Worm (Caenorhabditis elegans) whole organism, L3 larva: ENCODE results near the gene npp-21.

Experiments used
- R02D3.7 ChIP-seq: fragments of 150-350 bp; optimal IDR thresholded peaks from 2 replicates; lab custom pipeline; 2014; ENCODE audit warnings: missing biosample characterization, missing genetic modification characterization
- ZK546.5 ChIP-seq: sonication (generic microtip); optimal IDR thresholded peaks from 2 replicates; lab custom pipeline; 2017; ENCODE audit warnings: missing biosample characterization, missing genetic modification characterization
- ama-1 ChIP-seq: fragments of 150-350 bp; optimal IDR thresholded peaks from 2 replicates; lab custom pipeline; 2018
- ceh-16 ChIP-seq: sonication (generic microtip); optimal IDR thresholded peaks from 2 replicates; lab custom pipeline; 2017; ENCODE audit warnings: missing biosample characterization, missing genetic modification characterization
- ceh-28 ChIP-seq: fragments of 150-350 bp; optimal IDR thresholded peaks from 2 replicates; lab custom pipeline; 2014; ENCODE audit warnings: missing biosample characterization, missing genetic modification reagents, missing genetic modification characterization
- ceh-82 ChIP-seq: fragments of 150-350 bp; optimal IDR thresholded peaks from 2 replicates; lab custom pipeline; 2014; ENCODE audit warnings: missing biosample characterization, missing genetic modification characterization
- ceh-9 ChIP-seq: sonication (generic microtip); optimal IDR thresholded peaks from 2 replicates; lab custom pipeline; 2018; ENCODE audit warnings: missing biosample characterization, missing genetic modification characterization
- egl-27 ChIP-seq: sonication (generic microtip); optimal IDR thresholded peaks from 4 replicates; lab custom pipeline; 2017; ENCODE audit warnings: missing biosample characterization, missing genetic modification reagents, missing genetic modification characterization
- egl-5 ChIP-seq: fragments of 150-350 bp; optimal IDR thresholded peaks from 2 replicates; lab custom pipeline; 2017; ENCODE audit warnings: missing biosample characterization, missing genetic modification reagents, missing genetic modification characterization, inconsistent platforms
- elt-1 ChIP-seq: fragments of 150-350 bp; optimal IDR thresholded peaks from 2 replicates; lab custom pipeline; 2014; ENCODE audit warnings: missing biosample characterization, missing genetic modification characterization
- elt-2 ChIP-seq: sonication (generic microtip); optimal IDR thresholded peaks from 2 replicates; lab custom pipeline; 2016; ENCODE audit warnings: missing genetic modification reagents, mild to moderate bottlenecking, missing genetic modification characterization, missing compliant biosample characterization
- elt-3 ChIP-seq, 3 experiments: fragments of 150-350 bp in 1 of 3; sonication (generic microtip) in 2 of 3; optimal IDR thresholded peaks; 2 replicates in 2 of 3; 4 replicates in 1 of 3; lab custom pipeline; 2014 to 2017; ENCODE audit warnings: missing biosample characterization in 3 of 3, missing genetic modification characterization in 3 of 3
- eor-1 ChIP-seq, 2 experiments: fragments of 150-350 bp; optimal IDR thresholded peaks; 2 replicates each; lab custom pipeline; 2014 to 2018; ENCODE audit warnings: missing biosample characterization in 2 of 2, missing genetic modification characterization in 2 of 2
- fkh-10 ChIP-seq: sonication (generic microtip); optimal IDR thresholded peaks from 2 replicates; lab custom pipeline; 2017; ENCODE audit warnings: missing biosample characterization, missing genetic modification reagents, missing genetic modification characterization
- hmg-11 ChIP-seq: sonication (generic microtip); optimal IDR thresholded peaks from 2 replicates; lab custom pipeline; 2016; ENCODE audit warnings: missing genetic modification characterization, missing compliant biosample characterization
- jun-1 ChIP-seq: fragments of 150-350 bp; optimal IDR thresholded peaks from 2 replicates; lab custom pipeline; 2014; ENCODE audit warnings: missing biosample characterization, missing genetic modification reagents, missing genetic modification characterization
- lin-39 ChIP-seq: fragments of 150-350 bp; optimal IDR thresholded peaks from 2 replicates; lab custom pipeline; 2018; ENCODE audit warnings: missing biosample characterization, missing genetic modification reagents, missing genetic modification characterization
- mdl-1 ChIP-seq: fragments of 150-350 bp; optimal IDR thresholded peaks from 2 replicates; lab custom pipeline; 2014; ENCODE audit warnings: missing biosample characterization, missing genetic modification characterization
- nfya-1 ChIP-seq: sonication (generic microtip); optimal IDR thresholded peaks from 2 replicates; lab custom pipeline; 2017; ENCODE audit warnings: missing genetic modification characterization, mild to moderate bottlenecking, missing compliant biosample characterization, antibody characterized with exemption, moderate library complexity; ENCODE audit not compliant: insufficient read depth
- nhr-11 ChIP-seq: fragments of 150-350 bp; optimal IDR thresholded peaks from 2 replicates; lab custom pipeline; 2014; ENCODE audit warnings: missing biosample characterization, missing genetic modification characterization
- nhr-12 ChIP-seq: fragments of 150-350 bp; optimal IDR thresholded peaks from 2 replicates; lab custom pipeline; 2014; ENCODE audit warnings: missing biosample characterization, missing genetic modification characterization
- nhr-23 ChIP-seq: fragments of 150-350 bp; optimal IDR thresholded peaks from 2 replicates; lab custom pipeline; 2014; ENCODE audit warnings: missing biosample characterization, missing genetic modification reagents, missing genetic modification characterization
- nhr-237 ChIP-seq: fragments of 150-350 bp; optimal IDR thresholded peaks from 2 replicates; lab custom pipeline; 2014; ENCODE audit warnings: missing biosample characterization, missing genetic modification characterization
- nhr-25 ChIP-seq: sonication (generic microtip); optimal IDR thresholded peaks from 2 replicates; lab custom pipeline; 2017; ENCODE audit warnings: missing biosample characterization, missing genetic modification characterization
- nhr-43 ChIP-seq: sonication (generic microtip); optimal IDR thresholded peaks from 2 replicates; lab custom pipeline; 2016; ENCODE audit warnings: mild to moderate bottlenecking, missing genetic modification characterization, missing compliant biosample characterization; ENCODE audit not compliant: poor library complexity, severe bottlenecking
- nhr-76 ChIP-seq: fragments of 150-350 bp; sonication (generic microtip); optimal IDR thresholded peaks from 5 replicates; lab custom pipeline; 2014; ENCODE audit warnings: missing biosample characterization, missing genetic modification characterization
- nhr-77 ChIP-seq: fragments of 150-350 bp; optimal IDR thresholded peaks from 2 replicates; lab custom pipeline; 2014; ENCODE audit warnings: missing biosample characterization, missing genetic modification characterization
- pha-4 ChIP-seq: fragments of 150-350 bp; optimal IDR thresholded peaks from 2 replicates; lab custom pipeline; 2014; ENCODE audit warnings: missing biosample characterization, missing genetic modification reagents, missing genetic modification characterization
- pqm-1 ChIP-seq: fragments of 150-350 bp; optimal IDR thresholded peaks from 2 replicates; lab custom pipeline; 2017; ENCODE audit warnings: missing biosample characterization, missing genetic modification characterization, inconsistent platforms
- sea-2 ChIP-seq: fragments of 150-350 bp; sonication (generic microtip); optimal IDR thresholded peaks from 4 replicates; lab custom pipeline; 2014; ENCODE audit warnings: missing biosample characterization, missing genetic modification reagents, missing genetic modification characterization
- snpc-4 ChIP-seq: fragments of 150-350 bp; optimal IDR thresholded peaks from 2 replicates; lab custom pipeline; 2014; ENCODE audit warnings: missing biosample characterization, missing genetic modification characterization
- unc-39 ChIP-seq: sonication (generic microtip); optimal IDR thresholded peaks from 4 replicates; lab custom pipeline; 2017; ENCODE audit warnings: missing biosample characterization, missing genetic modification characterization
- zag-1 ChIP-seq: fragments of 150-350 bp; optimal IDR thresholded peaks from 2 replicates; lab custom pipeline; 2014; ENCODE audit warnings: missing biosample characterization, missing genetic modification characterization
- ztf-4 ChIP-seq: fragments of 150-350 bp; optimal IDR thresholded peaks from 2 replicates; lab custom pipeline; 2014; ENCODE audit warnings: missing biosample characterization, missing genetic modification characterization

The npp-21 gene

ce11 chrII:7631171-7631570, 31.7 kb downstream of the npp-21 start (continued):
- TF ChIP-seq lin-39 (no peak), ama-1 (no peak), sea-2 (GFP tag; lab: Kevin White, UChicago) (no peak), nhr-77 (tag; lab: Kevin White, UChicago) (peak; percentile 15), egl-5 (tag; lab: Kevin White, UChicago) (no peak), zag-1 (no peak), ceh-28 (tag; lab: Kevin White, UChicago) (peak; percentile 27), nhr-43 (tag; lab: Kevin White, UChicago) (peak; percentile 88), jun-1 (tag; lab: Kevin White, UChicago) (no peak), ceh-82 (no peak), elt-1 (tag; lab: Kevin White, UChicago) (no peak), egl-27 (no peak), ceh-16 (tag; lab: Kevin White, UChicago) (no peak), mdl-1 (tag; lab: Kevin White, UChicago) (no peak), eor-1 (tag; optimal IDR thresholded peaks at IDR 0.05; lab: Kevin White, UChicago) (no peak), nhr-25 (tag; lab: Kevin White, UChicago) (peak; percentile 63), snpc-4 (tag; lab: Kevin White, UChicago) (no peak), nhr-12 (tag; lab: Kevin White, UChicago) (no peak), ztf-4 (no peak), elt-2 (tag; lab: Kevin White, UChicago) (no peak), elt-3 (tag; optimal IDR thresholded peaks at IDR 0.05; lab: Kevin White, UChicago) (peak in 2 of 3 experiments; percentile 35 to 95), nhr-23 (peak; percentile 90)

ce11 chrII:7631677-7632210, 32.3 kb downstream of the npp-21 start:
- no peak for TF ChIP-seq nhr-76 (tag; lab: Kevin White, UChicago)
- TF ChIP-seq lin-39 = no peak
- no peak for TF ChIP-seq nhr-77 (tag; lab: Kevin White, UChicago)
- TF ChIP-seq ceh-9 (tag; lab: Kevin White, UChicago) = no peak
- TF ChIP-seq ZK546.5 (tag; lab: Kevin White, UChicago) = no peak
- no peak for TF ChIP-seq ceh-28 (tag; lab: Kevin White, UChicago)
- no peak for TF ChIP-seq snpc-4 (tag; lab: Kevin White, UChicago)
- no peak for TF ChIP-seq ceh-82
- no peak for TF ChIP-seq nhr-237
- no peak for TF ChIP-seq hmg-11 (tag; lab: Kevin White, UChicago)
- TF ChIP-seq nhr-43 (tag; lab: Kevin White, UChicago) = peak; percentile 19
- no peak for TF ChIP-seq sea-2 (GFP tag; lab: Kevin White, UChicago)
- TF ChIP-seq fkh-10 (GFP tag; lab: Kevin White, UChicago) = peak; percentile 79
- no peak for TF ChIP-seq unc-39 (tag; lab: Kevin White, UChicago)
- TF ChIP-seq pha-4 = no peak
- no peak for TF ChIP-seq nhr-25 (tag; lab: Kevin White, UChicago)
- no peak for TF ChIP-seq ama-1
- no peak for TF ChIP-seq nhr-12 (tag; lab: Kevin White, UChicago)
- TF ChIP-seq nhr-11 = no peak
- TF ChIP-seq egl-27 = no peak
- TF ChIP-seq nfya-1 (tag; lab: Kevin White, UChicago) = peak; percentile 8
- TF ChIP-seq jun-1 (tag; lab: Kevin White, UChicago) = no peak
- no peak for TF ChIP-seq R02D3.7 (tag; lab: Kevin White, UChicago)
- no peak for TF ChIP-seq zag-1

ce11 chrII:7635296-7635695, 35.8 kb downstream of the npp-21 start:
- peak; percentile 22 for TF ChIP-seq pha-4
- no peak for TF ChIP-seq R02D3.7 (tag; lab: Kevin White, UChicago)

ce11 chrII:7636941-7637340, 37.5 kb downstream of the npp-21 start:
- TF ChIP-seq nfya-1 (tag; lab: Kevin White, UChicago) (peak; percentile 6), nhr-77 (tag; lab: Kevin White, UChicago) (no peak)

- TF ChIP-seq elt-2 (tag; lab: Kevin White, UChicago) = peak; percentile 75
- peak; percentile 3 for TF ChIP-seq pqm-1 (tag; lab: Kevin White, UChicago)
- no peak for TF ChIP-seq egl-5 (tag; lab: Kevin White, UChicago)
These were observed 39.6 kb downstream of the npp-21 start for ce11 chrII:7639036-7639435.
